Worm (Caenorhabditis elegans) whole organism, L3 larva: Measurements from ENCODE around the gene B0462.5.

Experiments
- elt-2 ChIP-seq: sonication (generic microtip); optimal IDR thresholded peaks from 2 replicates; lab custom pipeline; 2016; ENCODE audit warnings: missing genetic modification reagents, mild to moderate bottlenecking, missing genetic modification characterization, missing compliant biosample characterization
- fos-1 ChIP-seq: fragments of 150-350 bp; optimal IDR thresholded peaks from 2 replicates; lab custom pipeline; 2014; ENCODE audit warnings: missing biosample characterization, missing genetic modification characterization
- hmg-11 ChIP-seq: sonication (generic microtip); optimal IDR thresholded peaks from 2 replicates; lab custom pipeline; 2016; ENCODE audit warnings: missing genetic modification characterization, missing compliant biosample characterization
- lin-15B ChIP-seq: fragments of 150-350 bp; optimal IDR thresholded peaks from 2 replicates; lab custom pipeline; 2014; ENCODE audit warnings: missing biosample characterization, missing genetic modification characterization
- lin-39 ChIP-seq: fragments of 150-350 bp; optimal IDR thresholded peaks from 2 replicates; lab custom pipeline; 2018; ENCODE audit warnings: missing biosample characterization, missing genetic modification reagents, missing genetic modification characterization
- nhr-11 ChIP-seq: fragments of 150-350 bp; optimal IDR thresholded peaks from 2 replicates; lab custom pipeline; 2014; ENCODE audit warnings: missing biosample characterization, missing genetic modification characterization
- pha-4 ChIP-seq: fragments of 150-350 bp; optimal IDR thresholded peaks from 2 replicates; lab custom pipeline; 2014; ENCODE audit warnings: missing biosample characterization, missing genetic modification reagents, missing genetic modification characterization
- snpc-4 ChIP-seq: fragments of 150-350 bp; optimal IDR thresholded peaks from 2 replicates; lab custom pipeline; 2014; ENCODE audit warnings: missing biosample characterization, missing genetic modification characterization
- unc-62 ChIP-seq: fragments of 150-350 bp; sonication (generic microtip); optimal IDR thresholded peaks from 4 replicates; lab custom pipeline; 2014; ENCODE audit warnings: missing biosample characterization, missing genetic modification reagents, missing genetic modification characterization
- ztf-11 ChIP-seq: fragments of 150-350 bp; optimal IDR thresholded peaks from 2 replicates; lab custom pipeline; 2014; ENCODE audit warnings: missing biosample characterization, missing genetic modification characterization
- ztf-4 ChIP-seq: fragments of 150-350 bp; optimal IDR thresholded peaks from 2 replicates; lab custom pipeline; 2014; ENCODE audit warnings: missing biosample characterization, missing genetic modification characterization

DNA sequence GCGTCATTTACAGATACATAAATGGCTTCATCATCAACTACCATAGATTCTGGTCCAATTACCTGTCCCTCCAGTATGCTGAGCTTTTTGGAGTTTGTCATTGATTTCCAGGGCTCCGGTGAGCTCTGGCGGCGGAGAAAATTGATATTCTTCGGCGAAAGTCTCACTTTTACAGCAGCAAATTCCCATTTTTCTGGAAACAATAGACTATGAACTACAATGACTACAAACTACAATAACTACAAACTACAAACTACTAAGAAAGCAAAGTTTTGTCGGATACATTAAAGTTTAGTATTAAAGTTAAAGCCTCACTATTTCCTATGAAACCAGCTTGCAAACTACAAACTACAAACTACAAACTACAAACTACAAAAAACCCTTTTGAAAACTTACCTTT lies 32.6 kb upstream of the B0462.5 start, which contains the start of gene C08E8.2:
- TF ChIP-seq lin-39 (tag; lab: Kevin White, UChicago), result no peak
- TF ChIP-seq snpc-4, result no peak
- no peak for TF ChIP-seq lin-15B (tag; lab: Kevin White, UChicago)
- no peak for TF ChIP-seq fos-1 (tag; lab: Kevin White, UChicago)
- TF ChIP-seq pha-4 (tag; lab: Kevin White, UChicago), result no peak
- TF ChIP-seq nhr-11 (tag; lab: Kevin White, UChicago), result no peak
- no peak for TF ChIP-seq hmg-11
- TF ChIP-seq elt-2, result no peak
- no peak for TF ChIP-seq unc-62 (GFP tag; lab: Kevin White, UChicago)
- no peak for TF ChIP-seq ztf-11 (tag; lab: Kevin White, UChicago)
- TF ChIP-seq ztf-4, result no peak
